Fruit fly (Drosophila melanogaster): ENCODE results near the gene CG7135.
A peak's percentile ranks its signal among the peaks of the same experiment; 100 is the strongest.

CG7135 gene

DNA sequence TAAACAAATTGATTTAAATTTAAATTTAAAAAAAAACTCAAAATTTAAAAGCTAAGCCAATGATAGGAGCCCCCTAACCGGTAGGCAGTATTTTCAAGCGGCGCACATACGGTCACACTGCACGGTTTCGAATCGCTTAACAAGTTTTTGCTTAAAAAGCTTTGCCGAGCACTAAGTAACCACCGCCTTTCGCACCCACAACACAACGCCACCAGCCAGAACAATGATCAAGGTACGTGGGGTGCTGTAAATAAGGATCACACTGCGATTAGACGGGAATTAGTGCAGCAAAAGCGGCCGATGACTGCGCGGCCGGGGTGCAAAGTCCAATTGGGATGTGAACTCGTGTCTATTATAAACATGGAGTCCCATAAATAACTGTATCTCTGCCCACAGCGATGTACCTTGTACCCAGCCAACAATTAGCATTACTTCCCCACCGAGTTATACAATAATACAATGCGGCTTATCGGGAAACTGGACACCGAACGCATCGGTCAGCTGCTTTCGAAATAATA, 12.2 kb upstream of the CG7135 start, which contains the start of gene scu (continued):
- TF ChIP-seq dsx (GFP tag; optimal IDR thresholded peaks at IDR 0.05; ENCODE audit: poor library complexity, severe bottlenecking) = peak; percentile 55
- TF ChIP-seq CG6808 (GFP tag; optimal IDR thresholded peaks at IDR 0.05) = peak; percentile 89
- no peak for TF ChIP-seq fkh (GFP tag; optimal IDR thresholded peaks at IDR 0.05)
- no peak for TF ChIP-seq Smox (GFP tag; optimal IDR thresholded peaks at IDR 0.05)
- TF ChIP-seq ss (GFP tag; optimal IDR thresholded peaks at IDR 0.05) = peak; percentile 95 to 97
- peak; percentile 71 for TF ChIP-seq CG10669 (GFP tag; optimal IDR thresholded peaks at IDR 0.05)
- peak; percentile 15 for TF ChIP-seq CG8319 (GFP tag; optimal IDR thresholded peaks at IDR 0.05)

DNA sequence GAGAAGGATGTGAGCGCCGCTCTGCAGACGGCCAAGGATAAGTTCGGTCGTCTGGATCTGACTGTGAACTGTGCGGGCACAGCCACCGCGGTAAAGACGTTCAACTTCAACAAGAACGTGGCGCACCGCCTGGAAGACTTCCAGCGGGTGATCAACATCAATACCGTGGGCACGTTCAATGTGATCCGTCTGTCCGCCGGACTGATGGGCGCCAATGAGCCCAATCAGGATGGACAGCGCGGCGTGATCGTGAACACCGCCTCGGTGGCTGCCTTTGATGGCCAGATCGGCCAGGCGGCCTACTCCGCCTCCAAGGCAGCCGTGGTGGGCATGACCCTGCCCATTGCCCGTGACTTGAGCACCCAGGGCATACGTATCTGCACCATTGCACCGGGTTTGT, 11.3 kb upstream of the CG7135 start:
- no peak for TF ChIP-seq CG10631 (GFP tag; optimal IDR thresholded peaks at IDR 0.05)
- TF ChIP-seq fd59A (GFP tag; optimal IDR thresholded peaks at IDR 0.05) = no peak
- no peak for TF ChIP-seq net (GFP tag; optimal IDR thresholded peaks at IDR 0.05)
- no peak for TF ChIP-seq Met (GFP tag; optimal IDR thresholded peaks at IDR 0.05)
- TF ChIP-seq ss (GFP tag; optimal IDR thresholded peaks at IDR 0.05) = no peak
- TF ChIP-seq esn (GFP tag; optimal IDR thresholded peaks at IDR 0.05) = no peak
- no peak for TF ChIP-seq Hr4 (GFP tag; optimal IDR thresholded peaks at IDR 0.05)
- no peak for TF ChIP-seq Lpt (GFP tag; optimal IDR thresholded peaks at IDR 0.05)
- TF ChIP-seq CG8319 (GFP tag; optimal IDR thresholded peaks at IDR 0.05) = no peak
- TF ChIP-seq Smox (GFP tag; optimal IDR thresholded peaks at IDR 0.05) = no peak
- no peak for TF ChIP-seq CG34406 (GFP tag; optimal IDR thresholded peaks at IDR 0.05)
- no peak for TF ChIP-seq fkh (GFP tag; optimal IDR thresholded peaks at IDR 0.05)
- TF ChIP-seq CG32006 (GFP tag; optimal IDR thresholded peaks at IDR 0.05) = no peak
- TF ChIP-seq OdsH (GFP tag; optimal IDR thresholded peaks at IDR 0.05) = no peak
- no peak for TF ChIP-seq Ets96B (tag; optimal IDR thresholded peaks at IDR 0.05)
- no peak for TF ChIP-seq CG11762 (GFP tag; optimal IDR thresholded peaks at IDR 0.05; ENCODE audit: insufficient read depth)
- no peak for TF ChIP-seq Eip93F (GFP tag; optimal IDR thresholded peaks at IDR 0.05)
- TF ChIP-seq Hr38 (GFP tag; optimal IDR thresholded peaks at IDR 0.05) = no peak

DNA sequence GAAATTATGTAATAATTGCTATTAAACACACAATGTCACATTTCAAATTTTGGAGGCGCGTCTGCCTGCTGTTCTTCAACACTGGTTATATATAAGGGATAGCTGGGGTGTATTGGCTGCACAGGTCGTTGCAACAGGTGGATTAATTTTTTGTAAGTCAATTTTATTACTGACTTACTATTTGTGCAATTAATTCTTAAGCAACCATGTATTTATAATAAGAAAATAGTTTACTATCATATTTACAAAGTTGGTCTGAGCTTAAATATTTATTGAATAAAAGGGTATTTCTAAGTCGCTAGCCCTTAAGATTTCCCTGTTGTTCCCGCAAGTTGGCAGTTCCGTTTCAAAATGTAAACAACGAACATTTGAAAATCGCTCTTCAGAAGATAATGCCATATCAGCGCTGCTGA, 10.6 kb upstream of the CG7135 start, which contains the start of gene RhoGAP16F:
TSS of gene RhoGAP16F (plus strand) at position 336 of the 413 bp plus-strand sequence.
- peak; percentile 38 for TF ChIP-seq fd85E (GFP tag; optimal IDR thresholded peaks at IDR 0.05)
- peak; percentile 41 for TF ChIP-seq fd59A (GFP tag; optimal IDR thresholded peaks at IDR 0.05)
- TF ChIP-seq CG8632 (GFP tag; optimal IDR thresholded peaks at IDR 0.05) = peak; percentile 74
- peak; percentile 27 for TF ChIP-seq CG6854 (GFP tag; optimal IDR thresholded peaks at IDR 0.05)
- TF ChIP-seq CG16779 (tag; optimal IDR thresholded peaks at IDR 0.05) = peak; percentile 17
- peak; percentile 76 for TF ChIP-seq Ets21C (GFP tag; optimal IDR thresholded peaks at IDR 0.05)
- TF ChIP-seq vri (GFP tag; optimal IDR thresholded peaks at IDR 0.05) = peak; percentile 89
- TF ChIP-seq Eip75B (GFP tag; optimal IDR thresholded peaks at IDR 0.05) = peak; percentile 75
- TF ChIP-seq CG11762 (GFP tag; optimal IDR thresholded peaks at IDR 0.05; ENCODE audit: insufficient read depth) = peak; percentile 61
- peak; percentile 47 for TF ChIP-seq CG9139 (GFP tag; optimal IDR thresholded peaks at IDR 0.05)
- TF ChIP-seq Sox14 (GFP tag; optimal IDR thresholded peaks at IDR 0.05) = peak; percentile 80
- TF ChIP-seq Met (GFP tag; optimal IDR thresholded peaks at IDR 0.05) = peak; percentile 87
- TF ChIP-seq CG3032 (tag; optimal IDR thresholded peaks at IDR 0.05) = peak; percentile 70
- TF ChIP-seq CG6792 (GFP tag; optimal IDR thresholded peaks at IDR 0.05) = peak; percentile 72
- TF ChIP-seq CG7368 (GFP tag; optimal IDR thresholded peaks at IDR 0.05) = peak; percentile 62
- TF ChIP-seq CG10631 (GFP tag; optimal IDR thresholded peaks at IDR 0.05) = peak; percentile 76
- peak; percentile 56; the same call in 1 of the 2 replicates for TF ChIP-seq CG11294 (GFP tag; IDR thresholded peaks at IDR 0.05)
- peak; percentile 80 for TF ChIP-seq CG3919 (GFP tag; optimal IDR thresholded peaks at IDR 0.05)
- TF ChIP-seq CG31627 (GFP tag; optimal IDR thresholded peaks at IDR 0.05) = peak; percentile 87
- peak; percentile 82 for TF ChIP-seq CG32006 (GFP tag; optimal IDR thresholded peaks at IDR 0.05)
- TF ChIP-seq CG6276 (GFP tag; optimal IDR thresholded peaks at IDR 0.05) = peak; percentile 45
- peak; percentile 52 for TF ChIP-seq Blimp-1 (GFP tag; optimal IDR thresholded peaks at IDR 0.05)
- peak; percentile 74 for TF ChIP-seq CG10669 (GFP tag; optimal IDR thresholded peaks at IDR 0.05)
- TF ChIP-seq OdsH (GFP tag; optimal IDR thresholded peaks at IDR 0.05) = peak; percentile 85
- TF ChIP-seq CG1621 (tag; optimal IDR thresholded peaks at IDR 0.05) = peak; percentile 53
- peak; percentile 52 for TF ChIP-seq CG4318 (GFP tag; optimal IDR thresholded peaks at IDR 0.05)
- peak; percentile 83 for TF ChIP-seq pdm3 (GFP tag; optimal IDR thresholded peaks at IDR 0.05)
- TF ChIP-seq Hr4 (GFP tag; optimal IDR thresholded peaks at IDR 0.05) = peak; percentile 75
- TF ChIP-seq CG15336 (GFP tag; IDR thresholded peaks at IDR 0.05) = peak; percentile 76
- peak; percentile 87 for TF ChIP-seq fkh (GFP tag; optimal IDR thresholded peaks at IDR 0.05)
- TF ChIP-seq CG6163 (GFP tag; IDR thresholded peaks at IDR 0.05) = peak; percentile 73
- TF ChIP-seq Sox15 (GFP tag; optimal IDR thresholded peaks at IDR 0.05) = peak; percentile 74
- peak; percentile 80 for TF ChIP-seq Sox102F (GFP tag; optimal IDR thresholded peaks at IDR 0.05)
- peak; percentile 70 for TF ChIP-seq dac (GFP tag; optimal IDR thresholded peaks at IDR 0.05)

Measured in whole organism, prepupa.